Worm (Caenorhabditis elegans) whole organism, young adult: ENCODE measurements around the gene ttr-53.
A peak's percentile ranks its signal among the peaks of the same experiment; 100 is the strongest.

Experiments used
- B0019.2 ChIP-seq: fragments of 200-800 bp; sonication (Bioruptor generic); conservative IDR thresholded peaks from 2 replicates; pipeline ENCODE4 v1.3.6; 2022; ENCODE audit warnings: missing genetic modification reagents, missing genetic modification characterization, missing compliant biosample characterization
- B0261.1 ChIP-seq: sonication (generic microtip); optimal IDR thresholded peaks from 2 replicates; lab custom pipeline; 2016; ENCODE audit warnings: mild to moderate bottlenecking, missing genetic modification characterization, moderate library complexity, missing compliant biosample characterization
- B0336.3 ChIP-seq: fragments of 200-800 bp; sonication (Bioruptor generic); IDR thresholded peaks from 2 replicates; pipeline ENCODE4 v1.3.6; 2022; ENCODE audit warnings: missing genetic modification characterization, missing compliant biosample characterization
- F10E7.11 ChIP-seq: sonication (generic microtip); optimal IDR thresholded peaks from 2 replicates; lab custom pipeline; 2017; ENCODE audit warnings: mild to moderate bottlenecking, missing genetic modification characterization, moderate library complexity, missing compliant biosample characterization
- F33H1.4 ChIP-seq: fragments of 200-800 bp; sonication (Bioruptor generic); IDR thresholded peaks from 2 replicates; pipeline ENCODE4 v1.3.6; 2022; ENCODE audit warnings: missing genetic modification reagents, missing genetic modification characterization, missing compliant biosample characterization
- F39B2.1 ChIP-seq: fragments of 200-800 bp; sonication (Bioruptor generic); IDR thresholded peaks from 2 replicates; pipeline ENCODE4 v1.3.6; 2022; ENCODE audit warnings: missing genetic modification reagents, missing genetic modification characterization, missing compliant biosample characterization
- F49E8.2 ChIP-seq: sonication (generic microtip); optimal IDR thresholded peaks from 3 replicates; lab custom pipeline; 2017; ENCODE audit warnings: missing genetic modification characterization, mild to moderate bottlenecking, missing compliant biosample characterization, antibody characterized with exemption, moderate library complexity; ENCODE audit not compliant: insufficient read depth
- F55B11.4 ChIP-seq: sonication (generic microtip); optimal IDR thresholded peaks from 2 replicates; lab custom pipeline; 2016; ENCODE audit warnings: missing compliant biosample characterization, missing genetic modification characterization, borderline replicate concordance; ENCODE audit not compliant: insufficient read depth
- K12H6.12 ChIP-seq: fragments of 200-800 bp; sonication (Bioruptor generic); optimal IDR thresholded peaks from 2 replicates; lab custom pipeline; 2018; ENCODE audit warnings: mild to moderate bottlenecking, missing genetic modification characterization, missing compliant biosample characterization
- aptf-2 ChIP-seq: fragments of 200-800 bp; sonication (Bioruptor generic); conservative IDR thresholded peaks from 2 replicates; pipeline ENCODE4 v1.3.6; 2022; ENCODE audit warnings: missing genetic modification reagents, missing genetic modification characterization, missing compliant biosample characterization
- attf-5 ChIP-seq: fragments of 200-800 bp; sonication (Bioruptor generic); optimal IDR thresholded peaks from 2 replicates; lab custom pipeline; 2018; ENCODE audit warnings: mild to moderate bottlenecking, missing genetic modification characterization, missing compliant biosample characterization
- cebp-1 ChIP-seq, 2 experiments: fragments of 200-800 bp in 1 of 2; sonication (Bioruptor generic) in 1 of 2; sonication (generic microtip) in 1 of 2; IDR thresholded peaks in 1 of 2; optimal IDR thresholded peaks in 1 of 2; 2 replicates each; pipeline versions ENCODE4 v1.3.6 to Lab custom; 2017 to 2022; ENCODE audit warnings: missing compliant biosample characterization in 2 of 2, missing genetic modification characterization in 2 of 2, mild to moderate bottlenecking in 1 of 2, missing genetic modification reagents in 1 of 2, moderate library complexity in 1 of 2
- ceh-27 ChIP-seq: fragments of 200-800 bp; sonication (Bioruptor generic); optimal IDR thresholded peaks from 2 replicates; lab custom pipeline; 2018; ENCODE audit warnings: mild to moderate bottlenecking, missing genetic modification characterization, moderate library complexity, missing compliant biosample characterization
- ceh-40 ChIP-seq: fragments of 200-800 bp; sonication (Bioruptor generic); IDR thresholded peaks from 2 replicates; pipeline ENCODE4 v1.3.6; 2022; ENCODE audit warnings: missing genetic modification characterization, missing compliant biosample characterization
- ceh-91 ChIP-seq: fragments of 200-800 bp; sonication (Bioruptor generic); IDR thresholded peaks from 2 replicates; pipeline ENCODE4 v1.3.6; 2022; ENCODE audit warnings: missing genetic modification reagents, missing genetic modification characterization, missing compliant biosample characterization
- chd-7 ChIP-seq: sonication (generic microtip); optimal IDR thresholded peaks from 2 replicates; lab custom pipeline; 2016; ENCODE audit warnings: mild to moderate bottlenecking, missing genetic modification characterization, moderate library complexity, missing compliant biosample characterization
- dox-1 ChIP-seq: fragments of 200-800 bp; sonication (Bioruptor generic); IDR thresholded peaks from 2 replicates; pipeline ENCODE4 v1.3.6; 2022; ENCODE audit warnings: missing genetic modification reagents, missing genetic modification characterization, missing compliant biosample characterization
- dpl-1 ChIP-seq: fragments of 150-350 bp; optimal IDR thresholded peaks from 2 replicates; lab custom pipeline; 2014; ENCODE audit warnings: missing biosample characterization, missing genetic modification reagents, missing genetic modification characterization
- egl-18 ChIP-seq: fragments of 200-800 bp; sonication (Bioruptor generic); IDR thresholded peaks from 2 replicates; pipeline ENCODE4 v1.3.6; 2022; ENCODE audit warnings: missing genetic modification reagents, missing genetic modification characterization, missing compliant biosample characterization
- egl-44 ChIP-seq: fragments of 200-800 bp; sonication (Bioruptor generic); IDR thresholded peaks from 2 replicates; pipeline ENCODE4 v1.3.6; 2022; ENCODE audit warnings: missing genetic modification reagents, missing genetic modification characterization, missing compliant biosample characterization
- ekl-4 ChIP-seq: fragments of 200-800 bp; sonication (Bioruptor generic); IDR thresholded peaks from 2 replicates; pipeline ENCODE4 v1.3.6; 2022; ENCODE audit warnings: missing genetic modification reagents, missing genetic modification characterization, missing compliant biosample characterization
- fkh-3 ChIP-seq: sonication (generic microtip); optimal IDR thresholded peaks from 2 replicates; lab custom pipeline; 2016; ENCODE audit warnings: mild to moderate bottlenecking, missing genetic modification characterization, missing compliant biosample characterization
- let-526 ChIP-seq: fragments of 200-800 bp; sonication (Bioruptor generic); IDR thresholded peaks from 2 replicates; pipeline ENCODE4 v1.3.6; 2022; ENCODE audit warnings: missing genetic modification reagents, missing genetic modification characterization, missing compliant biosample characterization
- let-607 ChIP-seq, 2 experiments: fragments of 200-800 bp in 1 of 2; sonication (Bioruptor generic) in 1 of 2; sonication (generic microtip) in 1 of 2; optimal IDR thresholded peaks; 2 replicates each; lab custom pipeline; 2016 to 2018; ENCODE audit warnings: mild to moderate bottlenecking in 2 of 2, missing compliant biosample characterization in 2 of 2, missing genetic modification characterization in 2 of 2, moderate library complexity in 2 of 2, missing genotype in 1 of 2
- lin-35 ChIP-seq, 3 experiments: fragments of 150-350 bp in 2 of 3; sonication (generic microtip) in 1 of 3; optimal IDR thresholded peaks; 2 replicates each; lab custom pipeline; 2014 to 2018; ENCODE audit warnings: missing biosample characterization in 3 of 3, missing genetic modification characterization in 3 of 3, missing genetic modification reagents in 3 of 3
- lin-40 ChIP-seq: sonication (generic microtip); optimal IDR thresholded peaks from 2 replicates; lab custom pipeline; 2016; ENCODE audit warnings: missing genetic modification characterization, mild to moderate bottlenecking, missing compliant biosample characterization, missing genotype, missing genetic modification reagents
- lin-54 ChIP-seq: fragments of 200-800 bp; sonication (Bioruptor generic); optimal IDR thresholded peaks from 2 replicates; lab custom pipeline; 2018; ENCODE audit warnings: mild to moderate bottlenecking, missing genetic modification characterization, missing compliant biosample characterization
- lir-1 ChIP-seq: fragments of 200-800 bp; sonication (Bioruptor generic); conservative IDR thresholded peaks from 2 replicates; pipeline ENCODE4 v1.3.6; 2022; ENCODE audit warnings: missing genetic modification reagents, missing genetic modification characterization, missing compliant biosample characterization
- lsl-1 ChIP-seq: fragments of 200-800 bp; sonication (Bioruptor generic); optimal IDR thresholded peaks from 2 replicates; lab custom pipeline; 2018; ENCODE audit warnings: mild to moderate bottlenecking, missing genetic modification characterization, moderate library complexity, missing compliant biosample characterization
- madf-10 ChIP-seq: sonication (generic microtip); optimal IDR thresholded peaks from 2 replicates; lab custom pipeline; 2016; ENCODE audit warnings: mild to moderate bottlenecking, missing genetic modification characterization, missing compliant biosample characterization
- madf-6 ChIP-seq: fragments of 200-800 bp; sonication (Bioruptor generic); IDR thresholded peaks from 2 replicates; pipeline ENCODE4 v1.3.6; 2022; ENCODE audit warnings: missing genetic modification reagents, missing genetic modification characterization, missing compliant biosample characterization
- madf-8 ChIP-seq: fragments of 200-800 bp; sonication (Bioruptor generic); conservative IDR thresholded peaks from 2 replicates; pipeline ENCODE4 v1.3.6; 2022; ENCODE audit warnings: missing genetic modification reagents, missing genetic modification characterization, missing compliant biosample characterization
- mel-28 ChIP-seq: sonication (generic microtip); optimal IDR thresholded peaks from 2 replicates; lab custom pipeline; 2016; ENCODE audit warnings: borderline replicate concordance, mild to moderate bottlenecking, missing genetic modification characterization, missing compliant biosample characterization
- mes-4 ChIP-seq: sonication (generic microtip); optimal IDR thresholded peaks from 2 replicates; lab custom pipeline; 2016; ENCODE audit warnings: missing genotype, missing genetic modification characterization, missing compliant biosample characterization
- mxl-1 ChIP-seq: sonication (generic microtip); optimal IDR thresholded peaks from 2 replicates; lab custom pipeline; 2016; ENCODE audit warnings: missing genetic modification characterization, missing compliant biosample characterization
- pbrm-1 ChIP-seq: fragments of 200-800 bp; sonication (Bioruptor generic); IDR thresholded peaks from 2 replicates; pipeline ENCODE4 v1.3.6; 2022; ENCODE audit warnings: missing genetic modification reagents, missing genetic modification characterization, missing compliant biosample characterization
- repo-1 ChIP-seq: sonication (generic microtip); optimal IDR thresholded peaks from 2 replicates; lab custom pipeline; 2017; ENCODE audit warnings: mild to moderate bottlenecking, missing genetic modification characterization, missing compliant biosample characterization
- snpc-4 ChIP-seq, 5 experiments: fragments of 150-350 bp in 1 of 5; sonication (generic microtip) in 4 of 5; optimal IDR thresholded peaks; 2 replicates each; lab custom pipeline; 2014 to 2018; ENCODE audit warnings: missing genetic modification characterization in 5 of 5, missing biosample characterization in 3 of 5, antibody characterized with exemption in 2 of 5, mild to moderate bottlenecking in 2 of 5, missing compliant biosample characterization in 2 of 5, missing genotype in 2 of 5, moderate library complexity in 2 of 5, missing genetic modification reagents in 1 of 5
- tbp1 ChIP-seq: fragments of 200-800 bp; sonication (Bioruptor generic); optimal IDR thresholded peaks from 2 replicates; lab custom pipeline; 2018; ENCODE audit warnings: mild to moderate bottlenecking, missing genetic modification characterization, missing compliant biosample characterization
- tlf-1 ChIP-seq: fragments of 200-800 bp; sonication (Bioruptor generic); optimal IDR thresholded peaks from 2 replicates; lab custom pipeline; 2018; ENCODE audit warnings: mild to moderate bottlenecking, missing genetic modification characterization, missing compliant biosample characterization
- xnd-1 ChIP-seq: sonication (generic microtip); optimal IDR thresholded peaks from 2 replicates; lab custom pipeline; 2016; ENCODE audit warnings: missing genotype, missing genetic modification reagents, missing genetic modification characterization, missing compliant biosample characterization
- zfh-2 ChIP-seq: fragments of 200-800 bp; sonication (Bioruptor generic); conservative IDR thresholded peaks from 2 replicates; pipeline ENCODE4 v1.3.6; 2022; ENCODE audit warnings: missing genetic modification reagents, missing genetic modification characterization, missing compliant biosample characterization

Gene ttr-53

ce11 chrIV:10151439-10151997 lies 6.3 kb upstream of the ttr-53 start, which contains the start of gene copg-1 (continued):
- TF ChIP-seq K12H6.12 (peak; percentile 22), B0019.2 (no peak), F33H1.4 (GFP tag; lab: Robert Waterston, UW) (peak; percentile 46), lin-35 (GFP tag; optimal IDR thresholded peaks at IDR 0.05; lab: Kevin White, UChicago) (peak in 1 of 3 experiments; percentile 16), let-607 (tag; optimal IDR thresholded peaks at IDR 0.05; lab: Kevin White, UChicago) (peak; percentile 67 to 87), cebp-1 (GFP tag; IDR thresholded peaks at IDR 0.05; lab: Robert Waterston, UW) (no peak), cebp-1 (tag; optimal IDR thresholded peaks at IDR 0.05; lab: Kevin White, UChicago) (peak; percentile 67), pbrm-1 (no peak), egl-18 (GFP tag; lab: Robert Waterston, UW) (no peak), F10E7.11 (no peak), lin-40 (tag; lab: Kevin White, UChicago) (peak; percentile 2), mes-4 (no peak), attf-5 (peak; percentile 18), tbp1 (GFP tag; lab: Kevin White, UChicago) (peak; percentile 14), aptf-2 (no peak), F39B2.1 (GFP tag; lab: Robert Waterston, UW) (no peak)

- TF ChIP-seq ekl-4 (GFP tag; lab: Robert Waterston, UW), result no peak
- no peak for TF ChIP-seq F55B11.4
- TF ChIP-seq B0261.1 (tag; lab: Kevin White, UChicago), result no peak
- no peak for TF ChIP-seq ceh-27 (GFP tag; lab: Kevin White, UChicago)
- TF ChIP-seq snpc-4 (GFP tag; optimal IDR thresholded peaks at IDR 0.05; lab: Kevin White, UChicago), result no peak
- no peak for TF ChIP-seq snpc-4 (tag; optimal IDR thresholded peaks at IDR 0.05; lab: Kevin White, UChicago)
- TF ChIP-seq mel-28 (tag; lab: Kevin White, UChicago), result no peak
- no peak for TF ChIP-seq lin-40 (tag; lab: Kevin White, UChicago)
Measured at ce11 chrIV:10153479-10153878, 4.4 kb upstream of the ttr-53 start.

- TF ChIP-seq ceh-40 (no peak), fkh-3 (tag; lab: Kevin White, UChicago) (no peak), chd-7 (tag; lab: Kevin White, UChicago) (no peak), madf-6 (GFP tag; lab: Robert Waterston, UW) (peak; percentile 48; the same call in 1 of the 2 replicates)
Measured at ce11 chrIV:10155475-10155874, 2.4 kb upstream of the ttr-53 start, which contains the start of gene ttr-54. TSS of gene ttr-54 (plus strand) at chrIV:10155775.

- TF ChIP-seq ceh-91 (GFP tag; lab: Robert Waterston, UW), result 0 out of 2 replicates have a peak, but pooled peaks have one; percentile 33
- TF ChIP-seq B0336.3, result no peak
- TF ChIP-seq dox-1 (GFP tag; lab: Robert Waterston, UW), result 0 out of 2 replicates have a peak, but pooled peaks have one; percentile 30
- peak; percentile 78 for TF ChIP-seq madf-8 (GFP tag; lab: Robert Waterston, UW)
- peak; percentile 90 for TF ChIP-seq F33H1.4 (GFP tag; lab: Robert Waterston, UW)
- no peak for TF ChIP-seq zfh-2 (GFP tag; lab: Robert Waterston, UW)
- TF ChIP-seq F49E8.2 (tag; lab: Kevin White, UChicago), result peak; percentile 31
- peak; percentile 90 for TF ChIP-seq madf-6 (GFP tag; lab: Robert Waterston, UW)
- TF ChIP-seq lsl-1, result peak; percentile 95
- peak; percentile 42; the same call in 1 of the 2 replicates for TF ChIP-seq pbrm-1
- no peak for TF ChIP-seq repo-1
- no peak for TF ChIP-seq tlf-1 (GFP tag; lab: Kevin White, UChicago)
- peak; percentile 80 for TF ChIP-seq xnd-1 (tag; lab: Kevin White, UChicago)
- TF ChIP-seq mxl-1 (tag; lab: Kevin White, UChicago), result no peak
- no peak for TF ChIP-seq lin-40 (tag; lab: Kevin White, UChicago)
- no peak for TF ChIP-seq lir-1 (GFP tag; lab: Robert Waterston, UW)
- TF ChIP-seq lin-54, result peak; percentile 10
- no peak for TF ChIP-seq let-526
- TF ChIP-seq dpl-1 (GFP tag; lab: Kevin White, UChicago), result no peak
- no peak for TF ChIP-seq madf-10 (tag; lab: Kevin White, UChicago)
- TF ChIP-seq egl-44, result no peak
Measured at ce11 chrIV:10157034-10157433, 804 bp upstream of the ttr-53 start.
